Worm (Caenorhabditis elegans) whole organism, L3 larva: ENCODE data around the gene C33D9.10.

Experiments
- R02D3.7 ChIP-seq: fragments of 150-350 bp; optimal IDR thresholded peaks from 2 replicates; lab custom pipeline; 2014; ENCODE audit warnings: missing biosample characterization, missing genetic modification characterization
- aly-2 ChIP-seq: fragments of 150-350 bp; optimal IDR thresholded peaks from 2 replicates; lab custom pipeline; 2014; ENCODE audit warnings: missing biosample characterization, missing genetic modification characterization
- ama-1 ChIP-seq: fragments of 150-350 bp; optimal IDR thresholded peaks from 2 replicates; lab custom pipeline; 2018
- ceh-28 ChIP-seq: fragments of 150-350 bp; optimal IDR thresholded peaks from 2 replicates; lab custom pipeline; 2014; ENCODE audit warnings: missing biosample characterization, missing genetic modification reagents, missing genetic modification characterization
- ceh-82 ChIP-seq: fragments of 150-350 bp; optimal IDR thresholded peaks from 2 replicates; lab custom pipeline; 2014; ENCODE audit warnings: missing biosample characterization, missing genetic modification characterization
- ceh-9 ChIP-seq: sonication (generic microtip); optimal IDR thresholded peaks from 2 replicates; lab custom pipeline; 2018; ENCODE audit warnings: missing biosample characterization, missing genetic modification characterization
- daf-12 ChIP-seq: fragments of 150-350 bp; optimal IDR thresholded peaks from 2 replicates; lab custom pipeline; 2014; ENCODE audit warnings: missing biosample characterization, missing genetic modification reagents, missing genetic modification characterization
- egl-27 ChIP-seq: sonication (generic microtip); optimal IDR thresholded peaks from 4 replicates; lab custom pipeline; 2017; ENCODE audit warnings: missing biosample characterization, missing genetic modification reagents, missing genetic modification characterization
- egl-5 ChIP-seq: fragments of 150-350 bp; optimal IDR thresholded peaks from 2 replicates; lab custom pipeline; 2017; ENCODE audit warnings: missing biosample characterization, missing genetic modification reagents, missing genetic modification characterization, inconsistent platforms
- elt-2 ChIP-seq: sonication (generic microtip); optimal IDR thresholded peaks from 2 replicates; lab custom pipeline; 2016; ENCODE audit warnings: missing genetic modification reagents, mild to moderate bottlenecking, missing genetic modification characterization, missing compliant biosample characterization
- elt-3 ChIP-seq, 3 experiments: fragments of 150-350 bp in 1 of 3; sonication (generic microtip) in 2 of 3; optimal IDR thresholded peaks; 2 replicates in 2 of 3; 4 replicates in 1 of 3; lab custom pipeline; 2014 to 2017; ENCODE audit warnings: missing biosample characterization in 3 of 3, missing genetic modification characterization in 3 of 3
- fkh-2 ChIP-seq: fragments of 150-350 bp; optimal IDR thresholded peaks from 2 replicates; lab custom pipeline; 2014; ENCODE audit warnings: missing biosample characterization, missing genetic modification reagents, missing genetic modification characterization
- fos-1 ChIP-seq: fragments of 150-350 bp; optimal IDR thresholded peaks from 2 replicates; lab custom pipeline; 2014; ENCODE audit warnings: missing biosample characterization, missing genetic modification characterization
- hmg-11 ChIP-seq: sonication (generic microtip); optimal IDR thresholded peaks from 2 replicates; lab custom pipeline; 2016; ENCODE audit warnings: missing genetic modification characterization, missing compliant biosample characterization
- jun-1 ChIP-seq: fragments of 150-350 bp; optimal IDR thresholded peaks from 2 replicates; lab custom pipeline; 2014; ENCODE audit warnings: missing biosample characterization, missing genetic modification reagents, missing genetic modification characterization
- lin-15B ChIP-seq: fragments of 150-350 bp; optimal IDR thresholded peaks from 2 replicates; lab custom pipeline; 2014; ENCODE audit warnings: missing biosample characterization, missing genetic modification characterization
- lin-39 ChIP-seq: fragments of 150-350 bp; optimal IDR thresholded peaks from 2 replicates; lab custom pipeline; 2018; ENCODE audit warnings: missing biosample characterization, missing genetic modification reagents, missing genetic modification characterization
- lsy-12 ChIP-seq: sonication (generic microtip); optimal IDR thresholded peaks from 2 replicates; lab custom pipeline; 2016; ENCODE audit warnings: mild to moderate bottlenecking, missing genetic modification characterization, missing compliant biosample characterization
- mdl-1 ChIP-seq: fragments of 150-350 bp; optimal IDR thresholded peaks from 2 replicates; lab custom pipeline; 2014; ENCODE audit warnings: missing biosample characterization, missing genetic modification characterization
- mml-1 ChIP-seq: fragments of 150-350 bp; sonication (generic microtip); optimal IDR thresholded peaks from 3 replicates; lab custom pipeline; 2014; ENCODE audit warnings: missing biosample characterization, missing genetic modification characterization
- nfya-1 ChIP-seq: sonication (generic microtip); optimal IDR thresholded peaks from 2 replicates; lab custom pipeline; 2017; ENCODE audit warnings: missing genetic modification characterization, mild to moderate bottlenecking, missing compliant biosample characterization, antibody characterized with exemption, moderate library complexity; ENCODE audit not compliant: insufficient read depth
- nhr-11 ChIP-seq: fragments of 150-350 bp; optimal IDR thresholded peaks from 2 replicates; lab custom pipeline; 2014; ENCODE audit warnings: missing biosample characterization, missing genetic modification characterization
- nhr-23 ChIP-seq: fragments of 150-350 bp; optimal IDR thresholded peaks from 2 replicates; lab custom pipeline; 2014; ENCODE audit warnings: missing biosample characterization, missing genetic modification reagents, missing genetic modification characterization
- nhr-25 ChIP-seq: sonication (generic microtip); optimal IDR thresholded peaks from 2 replicates; lab custom pipeline; 2017; ENCODE audit warnings: missing biosample characterization, missing genetic modification characterization
- nhr-28 ChIP-seq: fragments of 150-350 bp; optimal IDR thresholded peaks from 2 replicates; lab custom pipeline; 2014; ENCODE audit warnings: missing biosample characterization, missing genetic modification characterization
- nhr-43 ChIP-seq: sonication (generic microtip); optimal IDR thresholded peaks from 2 replicates; lab custom pipeline; 2016; ENCODE audit warnings: mild to moderate bottlenecking, missing genetic modification characterization, missing compliant biosample characterization; ENCODE audit not compliant: poor library complexity, severe bottlenecking
- nhr-67 ChIP-seq: fragments of 150-350 bp; optimal IDR thresholded peaks from 2 replicates; lab custom pipeline; 2014; ENCODE audit warnings: missing biosample characterization, missing genetic modification characterization
- nhr-76 ChIP-seq: fragments of 150-350 bp; sonication (generic microtip); optimal IDR thresholded peaks from 5 replicates; lab custom pipeline; 2014; ENCODE audit warnings: missing biosample characterization, missing genetic modification characterization
- pha-4 ChIP-seq: fragments of 150-350 bp; optimal IDR thresholded peaks from 2 replicates; lab custom pipeline; 2014; ENCODE audit warnings: missing biosample characterization, missing genetic modification reagents, missing genetic modification characterization
- pqm-1 ChIP-seq: fragments of 150-350 bp; optimal IDR thresholded peaks from 2 replicates; lab custom pipeline; 2017; ENCODE audit warnings: missing biosample characterization, missing genetic modification characterization, inconsistent platforms
- sea-2 ChIP-seq: fragments of 150-350 bp; sonication (generic microtip); optimal IDR thresholded peaks from 4 replicates; lab custom pipeline; 2014; ENCODE audit warnings: missing biosample characterization, missing genetic modification reagents, missing genetic modification characterization
- skn-1 ChIP-seq: fragments of 150-350 bp; optimal IDR thresholded peaks from 2 replicates; lab custom pipeline; 2014; ENCODE audit warnings: missing biosample characterization, missing genetic modification characterization
- snpc-4 ChIP-seq: fragments of 150-350 bp; optimal IDR thresholded peaks from 2 replicates; lab custom pipeline; 2014; ENCODE audit warnings: missing biosample characterization, missing genetic modification characterization
- tbx-2 ChIP-seq: sonication (generic microtip); optimal IDR thresholded peaks from 2 replicates; lab custom pipeline; 2016; ENCODE audit warnings: mild to moderate bottlenecking, missing genetic modification characterization, missing compliant biosample characterization
- unc-39 ChIP-seq: sonication (generic microtip); optimal IDR thresholded peaks from 4 replicates; lab custom pipeline; 2017; ENCODE audit warnings: missing biosample characterization, missing genetic modification characterization
- unc-62 ChIP-seq: fragments of 150-350 bp; sonication (generic microtip); optimal IDR thresholded peaks from 4 replicates; lab custom pipeline; 2014; ENCODE audit warnings: missing biosample characterization, missing genetic modification reagents, missing genetic modification characterization
- zag-1 ChIP-seq: fragments of 150-350 bp; optimal IDR thresholded peaks from 2 replicates; lab custom pipeline; 2014; ENCODE audit warnings: missing biosample characterization, missing genetic modification characterization

The C33D9.10 gene

DNA sequence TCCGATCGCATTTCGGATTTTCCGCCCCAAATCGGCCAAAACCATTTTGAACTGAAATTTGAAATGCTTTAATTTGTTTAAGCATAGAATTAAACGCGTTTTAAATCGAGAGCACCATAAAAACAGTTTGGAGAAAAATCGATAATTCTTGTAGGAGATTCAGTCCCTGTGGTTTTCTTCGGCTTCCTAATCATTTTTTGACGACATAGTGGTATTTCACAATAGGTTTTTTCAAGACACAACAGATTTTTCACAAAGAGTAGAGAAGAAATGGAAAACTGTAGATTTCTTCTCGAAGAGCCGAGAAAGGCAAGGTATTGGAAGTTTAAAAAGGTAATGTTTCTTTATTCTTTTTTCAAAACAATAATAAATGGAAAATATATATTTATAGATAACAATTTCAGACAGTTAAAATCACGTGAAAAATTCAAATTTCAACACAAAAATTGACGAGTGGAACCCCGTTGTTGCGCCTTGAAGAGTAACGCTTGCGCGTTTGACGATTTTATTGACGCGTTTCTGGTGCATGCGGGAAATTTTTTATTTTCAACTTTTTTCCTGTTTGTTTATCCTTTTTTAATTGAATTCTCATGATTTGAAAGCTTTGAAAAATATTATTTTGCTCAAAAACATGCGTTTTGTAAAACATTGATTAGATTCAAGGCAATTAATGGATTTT is 44.2 kb downstream of the C33D9.10 start, which contains the start of gene F21D5.7 (continued):
- TF ChIP-seq R02D3.7 (tag; lab: Kevin White, UChicago) (peak; percentile 23), ceh-9 (tag; lab: Kevin White, UChicago) (no peak), snpc-4 (tag; lab: Kevin White, UChicago) (peak; percentile 77), nhr-23 (tag; lab: Kevin White, UChicago) (no peak), mdl-1 (tag; lab: Kevin White, UChicago) (no peak), tbx-2 (no peak), lin-15B (tag; lab: Kevin White, UChicago) (peak; percentile 74), nhr-67 (tag; lab: Kevin White, UChicago) (no peak), elt-2 (tag; lab: Kevin White, UChicago) (peak; percentile 73)

DNA sequence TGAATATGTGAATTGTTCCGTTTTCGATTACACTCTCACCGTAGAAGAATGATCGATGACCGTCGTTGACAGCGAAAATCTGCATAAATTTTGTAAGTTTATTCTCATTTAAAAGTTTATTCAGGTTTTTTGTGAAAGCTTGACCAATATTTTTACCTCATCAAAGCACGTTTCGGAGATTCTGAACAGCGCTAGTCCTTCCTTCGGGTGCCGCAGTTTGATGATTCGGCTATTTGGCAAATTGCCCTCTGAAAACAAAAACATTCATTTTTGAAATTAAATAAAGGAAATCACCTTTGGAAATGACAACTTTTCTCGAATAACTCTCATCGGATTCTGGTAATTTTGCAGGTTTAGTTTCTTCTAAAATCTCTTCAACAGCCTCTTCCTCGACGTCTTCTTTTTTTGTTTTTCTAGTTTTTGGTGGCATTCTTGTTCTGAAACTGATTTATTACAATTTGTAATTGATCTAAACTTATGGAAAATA is 47.0 kb downstream of the C33D9.10 start, which contains the start of gene F21D5.6:
TSS of gene F21D5.6 (minus strand) at position 437 of the 487 bp plus-strand sequence.
- TF ChIP-seq ama-1 (lab: Kevin White, UChicago) (peak; percentile 0), lin-15B (tag; lab: Kevin White, UChicago) (no peak), nhr-43 (tag; lab: Kevin White, UChicago) (peak; percentile 25)

DNA sequence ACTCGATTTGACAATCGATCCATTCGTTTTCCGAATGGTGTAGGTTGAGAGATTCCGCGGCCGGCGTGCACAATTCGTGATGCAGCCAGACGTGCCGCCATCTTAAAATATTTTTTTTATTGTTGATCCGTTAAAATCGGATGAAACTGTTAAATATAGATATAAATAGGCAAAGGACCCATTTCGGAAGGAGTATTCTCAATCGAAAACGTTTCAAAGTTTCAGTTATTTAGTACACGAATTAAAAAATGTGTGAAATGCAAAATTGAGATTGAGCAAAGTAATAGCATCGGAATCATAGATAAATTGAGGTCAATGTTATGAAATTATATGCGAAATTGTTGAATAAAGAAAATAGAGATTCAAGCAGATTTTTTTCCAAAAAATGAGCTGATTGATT is 48.0 kb downstream of the C33D9.10 start, which contains the start of gene mrps-33:
TSS of gene mrps-33 (minus strand) at position 101 of the 400 bp plus-strand sequence.
- TF ChIP-seq egl-5 (tag; lab: Kevin White, UChicago), result no peak
- no peak for TF ChIP-seq nhr-25
- no peak for TF ChIP-seq pha-4 (tag; lab: Kevin White, UChicago)
- no peak for TF ChIP-seq aly-2 (tag; lab: Kevin White, UChicago)
- no peak for TF ChIP-seq unc-39 (tag; lab: Kevin White, UChicago)
- no peak for TF ChIP-seq sea-2
- no peak for TF ChIP-seq nfya-1 (tag; lab: Kevin White, UChicago)
- no peak for TF ChIP-seq nhr-67 (tag; lab: Kevin White, UChicago)
- TF ChIP-seq nhr-11 (tag; lab: Kevin White, UChicago), result no peak
- TF ChIP-seq fos-1 (tag; lab: Kevin White, UChicago), result no peak

DNA sequence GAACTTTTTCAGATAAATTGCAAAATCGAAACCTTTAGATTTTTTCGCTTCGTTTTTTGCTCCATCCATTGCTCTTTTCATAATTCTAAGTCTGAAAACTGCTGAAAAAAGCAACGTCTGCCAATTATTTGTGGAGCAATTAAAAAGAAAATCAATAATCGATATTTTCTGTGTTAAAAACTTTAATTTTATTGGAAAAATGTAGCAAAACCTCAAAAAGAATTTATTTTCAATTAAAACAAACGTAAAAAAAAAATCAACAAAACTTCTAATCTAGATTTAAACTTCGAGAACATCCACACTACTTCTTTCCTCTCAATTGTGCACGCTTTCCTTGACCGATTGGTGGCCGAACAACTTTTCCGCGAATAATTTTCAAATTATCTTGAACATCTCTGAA is 48.7 kb downstream of the C33D9.10 start, which contains the start of gene F21D5.5:
TSS of gene F21D5.5 (minus strand) at position 101 of the 400 bp plus-strand sequence.
- no peak for TF ChIP-seq jun-1 (tag; lab: Kevin White, UChicago)
- no peak for TF ChIP-seq unc-62 (GFP tag; lab: Kevin White, UChicago)
- TF ChIP-seq nfya-1 (tag; lab: Kevin White, UChicago), result no peak
- no peak for TF ChIP-seq fos-1 (tag; lab: Kevin White, UChicago)
- no peak for TF ChIP-seq sea-2
- TF ChIP-seq pqm-1 (tag; lab: Kevin White, UChicago), result no peak
- no peak for TF ChIP-seq ceh-9 (tag; lab: Kevin White, UChicago)
- no peak for TF ChIP-seq zag-1
- TF ChIP-seq tbx-2, result no peak
- TF ChIP-seq nhr-76, result no peak
- no peak for TF ChIP-seq mml-1 (tag; lab: Kevin White, UChicago)
- TF ChIP-seq daf-12 (tag; lab: Kevin White, UChicago), result no peak
- TF ChIP-seq lsy-12 (tag; lab: Kevin White, UChicago), result no peak
- TF ChIP-seq nhr-11 (tag; lab: Kevin White, UChicago), result no peak
- no peak for TF ChIP-seq skn-1 (tag; lab: Kevin White, UChicago)
- TF ChIP-seq elt-3 (tag; optimal IDR thresholded peaks at IDR 0.05; lab: Kevin White, UChicago), result no peak
- no peak for TF ChIP-seq unc-39 (tag; lab: Kevin White, UChicago)
- no peak for TF ChIP-seq hmg-11
- no peak for TF ChIP-seq ceh-82 (tag; lab: Kevin White, UChicago)

DNA sequence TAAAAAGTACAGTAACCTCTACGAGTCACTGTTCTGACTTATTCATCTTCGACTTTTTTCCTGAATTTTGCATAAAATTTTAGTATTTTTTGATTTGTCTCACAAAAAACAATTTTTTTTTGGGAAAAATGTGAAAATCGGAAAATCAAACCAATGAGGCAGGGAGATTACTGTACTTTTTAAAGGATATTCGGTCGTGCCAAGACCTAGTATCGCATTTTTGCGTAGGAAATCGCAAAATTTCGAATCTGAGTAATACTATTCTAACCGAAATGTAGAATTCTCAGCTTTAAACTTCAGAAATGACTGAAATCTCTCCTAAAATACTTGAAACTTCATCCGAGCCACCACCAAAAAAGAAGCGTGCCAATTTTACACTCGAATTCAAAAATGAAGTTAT is 50.2 kb downstream of the C33D9.10 start, which contains the start of gene F21D5.4:
TSS of gene F21D5.4 (plus strand) at position 301 of the 400 bp plus-strand sequence.
- TF ChIP-seq nfya-1 (tag; lab: Kevin White, UChicago) (no peak), sea-2 (no peak), lsy-12 (tag; lab: Kevin White, UChicago) (no peak), nhr-11 (tag; lab: Kevin White, UChicago) (no peak), nhr-23 (tag; lab: Kevin White, UChicago) (no peak), snpc-4 (tag; lab: Kevin White, UChicago) (no peak), unc-39 (tag; lab: Kevin White, UChicago) (no peak), ceh-82 (tag; lab: Kevin White, UChicago) (no peak), tbx-2 (no peak), ceh-28 (tag; lab: Kevin White, UChicago) (no peak), aly-2 (tag; lab: Kevin White, UChicago) (no peak), fkh-2 (tag; lab: Kevin White, UChicago) (no peak), pha-4 (tag; lab: Kevin White, UChicago) (no peak), ceh-9 (tag; lab: Kevin White, UChicago) (no peak), egl-27 (tag; lab: Kevin White, UChicago) (no peak), jun-1 (tag; lab: Kevin White, UChicago) (no peak), nhr-28 (no peak), lin-39 (tag; lab: Kevin White, UChicago) (no peak), egl-5 (tag; lab: Kevin White, UChicago) (no peak), elt-3 (tag; optimal IDR thresholded peaks at IDR 0.05; lab: Kevin White, UChicago) (no peak)
